Fruit fly (Drosophila melanogaster): Measurements from ENCODE around the gene Dci.

Gene Dci

dm6 chr3L:801860-802462 lies 49.2 kb upstream of the Dci start (continued):
- no peak for TF ChIP-seq B-H2 (GFP tag; optimal IDR thresholded peaks at IDR 0.05)
- TF ChIP-seq CG17829 (tag; optimal IDR thresholded peaks at IDR 0.05), result no peak
- TF ChIP-seq mam (GFP tag; optimal IDR thresholded peaks at IDR 0.05), result no peak
- no peak for TF ChIP-seq MESR4 (GFP tag; optimal IDR thresholded peaks at IDR 0.05)
- TF ChIP-seq CG30403 (GFP tag; optimal IDR thresholded peaks at IDR 0.05), result no peak
- no peak for TF ChIP-seq Dll (GFP tag; IDR thresholded peaks at IDR 0.05; ENCODE audit: partially characterized antibody)
- no peak for TF ChIP-seq cas (GFP tag; IDR thresholded peaks at IDR 0.05)
- no peak for TF ChIP-seq Hsf (GFP tag; optimal IDR thresholded peaks at IDR 0.05)
- TF ChIP-seq CG16779 (GFP tag; IDR thresholded peaks at IDR 0.05), result no peak
- no peak for TF ChIP-seq nerfin-2 (GFP tag; IDR thresholded peaks at IDR 0.05; ENCODE audit: partially characterized antibody)
- no peak for TF ChIP-seq fu2 (GFP tag; optimal IDR thresholded peaks at IDR 0.05)
- TF ChIP-seq Lpt (GFP tag; optimal IDR thresholded peaks at IDR 0.05), result no peak
- TF ChIP-seq CG1792 (GFP tag; optimal IDR thresholded peaks at IDR 0.05), result no peak
- no peak for TF ChIP-seq CG42726 (GFP tag; IDR thresholded peaks at IDR 0.05; ENCODE audit: partially characterized antibody)
- TF ChIP-seq hb (GFP tag; IDR thresholded peaks at IDR 0.05; ENCODE audit: partially characterized antibody), result no peak
- no peak for TF ChIP-seq CG8089 (GFP tag; optimal IDR thresholded peaks at IDR 0.05)
- TF ChIP-seq gsb-n (tag; optimal IDR thresholded peaks at IDR 0.05), result no peak
- TF ChIP-seq CG34422 (GFP tag; IDR thresholded peaks at IDR 0.05), result no peak
- no peak for TF ChIP-seq grau (tag; optimal IDR thresholded peaks at IDR 0.05)
- TF ChIP-seq Pdp1 (GFP tag; optimal IDR thresholded peaks at IDR 0.05), result no peak
- TF ChIP-seq CG10321 (GFP tag; IDR thresholded peaks at IDR 0.05), result no peak
- no peak for TF ChIP-seq hth (optimal IDR thresholded peaks at IDR 0.05)
- TF ChIP-seq lilli (GFP tag; optimal IDR thresholded peaks at IDR 0.05), result no peak
- TF ChIP-seq insv (GFP tag; optimal IDR thresholded peaks at IDR 0.05), result no peak
- no peak for TF ChIP-seq br (optimal IDR thresholded peaks at IDR 0.05)
- no peak for TF ChIP-seq D19B (GFP tag; optimal IDR thresholded peaks at IDR 0.05)
- TF ChIP-seq prd (optimal IDR thresholded peaks at IDR 0.05), result no peak
- 0 out of 3 replicates have a peak, but pooled peaks have one; percentile 13 for TF ChIP-seq prd (GFP tag; IDR thresholded peaks at IDR 0.05)
- no peak for TF ChIP-seq YL-1 (GFP tag; optimal IDR thresholded peaks at IDR 0.05)
- no peak for TF ChIP-seq CG18764 (GFP tag; optimal IDR thresholded peaks at IDR 0.05)
- TF ChIP-seq lov (optimal IDR thresholded peaks at IDR 0.05), result no peak
- no peak for TF ChIP-seq lov (GFP tag; IDR thresholded peaks at IDR 0.05)
- no peak for TF ChIP-seq Vsx1 (GFP tag; optimal IDR thresholded peaks at IDR 0.05)
- no peak for TF ChIP-seq chinmo (GFP tag; IDR thresholded peaks at IDR 0.05; ENCODE audit: partially characterized antibody)
- no peak for TF ChIP-seq eve (GFP tag; optimal IDR thresholded peaks at IDR 0.05)
- no peak for TF ChIP-seq yki (optimal IDR thresholded peaks at IDR 0.05)
- no peak for TF ChIP-seq pnt (GFP tag; optimal IDR thresholded peaks at IDR 0.05)
- no peak for TF ChIP-seq CG14860 (GFP tag; IDR thresholded peaks at IDR 0.05; ENCODE audit: partially characterized antibody)
- no peak for TF ChIP-seq Hmr (GFP tag; optimal IDR thresholded peaks at IDR 0.05)
- no peak; the same call in 2 of the 3 replicates for TF ChIP-seq zfh1 (GFP tag; IDR thresholded peaks at IDR 0.05)
- no peak for TF ChIP-seq h (optimal IDR thresholded peaks at IDR 0.05)
- peak; percentile 17 for TF ChIP-seq CG4820 (GFP tag; optimal IDR thresholded peaks at IDR 0.05)
- TF ChIP-seq CG7987 (GFP tag; optimal IDR thresholded peaks at IDR 0.05), result no peak
- no peak for TF ChIP-seq CG12391 (tag; optimal IDR thresholded peaks at IDR 0.05)
- TF ChIP-seq fd3F (GFP tag; optimal IDR thresholded peaks at IDR 0.05), result no peak
- no peak for TF ChIP-seq CG32532 (GFP tag; IDR thresholded peaks at IDR 0.05)
- no peak for TF ChIP-seq CG3163 (GFP tag; optimal IDR thresholded peaks at IDR 0.05)
- TF ChIP-seq sc (optimal IDR thresholded peaks at IDR 0.05), result no peak
- TF ChIP-seq sc (GFP tag; optimal IDR thresholded peaks at IDR 0.05), result no peak
- TF ChIP-seq Mrtf (GFP tag; IDR thresholded peaks at IDR 0.05), result no peak
- TF ChIP-seq sisA (GFP tag; IDR thresholded peaks at IDR 0.05), result no peak
- no peak for TF ChIP-seq CG15696 (tag; optimal IDR thresholded peaks at IDR 0.05)
- TF ChIP-seq vfl (GFP tag; optimal IDR thresholded peaks at IDR 0.05), result no peak

Measured in whole organism, embryonic.